Fruit fly (Drosophila melanogaster) whole organism, adult: Measurements from ENCODE around the gene Dus4.

Experiments
- CG12768 ChIP-seq: fragments of 200-800 bp; sonication (Bioruptor generic); optimal IDR thresholded peaks from 2 replicates; lab custom pipeline; 2017; ENCODE audit warnings: missing biosample characterization, missing genetic modification characterization, mild to moderate bottlenecking, moderate library complexity, missing genetic modification reagents
- CG14711 ChIP-seq: fragments of 200-800 bp; sonication (Bioruptor generic); optimal IDR thresholded peaks from 2 replicates; lab custom pipeline; 2018; ENCODE audit warnings: missing biosample characterization, mild to moderate bottlenecking, missing genetic modification characterization, moderate library complexity
- CG33017 ChIP-seq: fragments of 200-800 bp; sonication (Bioruptor generic); optimal IDR thresholded peaks from 2 replicates; lab custom pipeline; 2018; ENCODE audit warnings: missing biosample characterization, mild to moderate bottlenecking, missing genetic modification characterization, moderate library complexity
- CG7045 ChIP-seq: fragments of 200-800 bp; sonication (Bioruptor generic); optimal IDR thresholded peaks from 2 replicates; lab custom pipeline; 2017; ENCODE audit warnings: missing biosample characterization, mild to moderate bottlenecking, missing genetic modification characterization

DNA sequence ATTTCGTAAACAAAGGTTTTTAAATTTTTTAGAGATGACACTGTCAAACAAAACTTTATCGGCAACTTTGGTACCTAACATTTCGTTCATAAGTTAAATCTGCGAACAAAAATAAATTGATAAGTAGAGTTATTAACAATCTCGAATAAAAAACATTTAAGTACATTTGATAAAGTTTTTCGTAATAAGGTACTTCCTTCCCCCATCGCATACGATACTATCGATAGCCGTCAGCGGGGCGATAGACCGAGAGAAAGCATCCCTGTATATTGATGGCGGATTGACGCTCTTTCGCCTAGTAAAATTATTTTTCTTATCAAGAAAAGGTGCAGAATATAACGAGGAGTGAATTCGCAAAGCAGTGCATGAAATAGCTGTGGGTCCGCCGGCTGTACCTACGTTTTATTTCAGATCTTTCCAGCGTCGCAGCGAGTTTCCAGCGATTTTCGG is 18.0 kb upstream of the Dus4 start, which contains the start of the genes Ttc19 and Acn:
- peak; percentile 75 for TF ChIP-seq CG33017 (tag; lab: Kevin White, UChicago)
- TF ChIP-seq CG7045 (GFP tag; lab: Kevin White, UChicago), result peak; percentile 80
- peak; percentile 84 for TF ChIP-seq CG12768
- TF ChIP-seq CG14711, result peak; percentile 79
